Worm (Caenorhabditis elegans) whole organism, late embryonic: Measurements from ENCODE around the gene Y71H2AM.1.

Source experiments
- C38D4.7 ChIP-seq: fragments of 200-800 bp; sonication (Bioruptor generic); optimal IDR thresholded peaks from 2 replicates; lab custom pipeline; 2018; ENCODE audit warnings: mild to moderate bottlenecking, missing genetic modification characterization, moderate library complexity, missing compliant biosample characterization
- F13H6.1 ChIP-seq: sonication (generic microtip); optimal IDR thresholded peaks from 2 replicates; lab custom pipeline; 2016; ENCODE audit warnings: missing genetic modification characterization, missing compliant biosample characterization
- K02D7.2 ChIP-seq: sonication (generic microtip); optimal IDR thresholded peaks from 2 replicates; lab custom pipeline; 2017; ENCODE audit warnings: mild to moderate bottlenecking, missing genetic modification characterization, missing compliant biosample characterization
- T23F11.4 ChIP-seq: fragments of 200-800 bp; sonication (Bioruptor generic); optimal IDR thresholded peaks from 2 replicates; lab custom pipeline; 2018; ENCODE audit warnings: mild to moderate bottlenecking, missing genetic modification characterization, missing compliant biosample characterization
- Y22D7AL.16 ChIP-seq: sonication (generic microtip); optimal IDR thresholded peaks from 2 replicates; lab custom pipeline; 2016; ENCODE audit warnings: missing genetic modification characterization, missing compliant biosample characterization
- ceh-14 ChIP-seq: sonication (generic microtip); optimal IDR thresholded peaks from 2 replicates; lab custom pipeline; 2016; ENCODE audit warnings: missing genotype, missing genetic modification characterization, missing compliant biosample characterization
- ceh-19 ChIP-seq: fragments of 200-800 bp; sonication (Bioruptor generic); optimal IDR thresholded peaks from 2 replicates; lab custom pipeline; 2018; ENCODE audit warnings: mild to moderate bottlenecking, missing genetic modification characterization, missing compliant biosample characterization
- ceh-2 ChIP-seq: sonication (generic microtip); optimal IDR thresholded peaks from 2 replicates; lab custom pipeline; 2016; ENCODE audit warnings: missing genotype, missing genetic modification characterization, missing compliant biosample characterization
- ceh-24 ChIP-seq: sonication (generic microtip); optimal IDR thresholded peaks from 2 replicates; lab custom pipeline; 2016; ENCODE audit warnings: mild to moderate bottlenecking, missing genetic modification characterization, missing compliant biosample characterization
- ceh-31 ChIP-seq: sonication (generic microtip); optimal IDR thresholded peaks from 2 replicates; lab custom pipeline; 2016; ENCODE audit warnings: missing genetic modification characterization, missing compliant biosample characterization
- ceh-34 ChIP-seq: sonication (generic microtip); optimal IDR thresholded peaks from 2 replicates; lab custom pipeline; 2016; ENCODE audit warnings: mild to moderate bottlenecking, missing genetic modification characterization, missing compliant biosample characterization
- ceh-45 ChIP-seq: fragments of 200-800 bp; sonication (Bioruptor generic); IDR thresholded peaks from 2 replicates; pipeline ENCODE4 v1.3.6; 2022; ENCODE audit warnings: missing genetic modification reagents, missing genetic modification characterization, missing compliant biosample characterization
- ceh-48 ChIP-seq: sonication (generic microtip); optimal IDR thresholded peaks from 2 replicates; lab custom pipeline; 2016; ENCODE audit warnings: missing genetic modification characterization, inconsistent platforms, missing compliant biosample characterization
- che-1 ChIP-seq: sonication (generic microtip); optimal IDR thresholded peaks from 2 replicates; lab custom pipeline; 2016; ENCODE audit warnings: mild to moderate bottlenecking, missing genetic modification characterization, missing compliant biosample characterization
- elt-4 ChIP-seq: sonication (generic microtip); optimal IDR thresholded peaks from 2 replicates; lab custom pipeline; 2016; ENCODE audit warnings: missing genetic modification characterization, missing compliant biosample characterization
- ets-4 ChIP-seq: sonication (generic microtip); optimal IDR thresholded peaks from 2 replicates; lab custom pipeline; 2016; ENCODE audit warnings: missing genetic modification characterization, missing compliant biosample characterization
- eyg-1 ChIP-seq: sonication (generic microtip); optimal IDR thresholded peaks from 2 replicates; lab custom pipeline; 2016; ENCODE audit warnings: missing genotype, missing genetic modification characterization, missing compliant biosample characterization
- fax-1 ChIP-seq: sonication (generic microtip); optimal IDR thresholded peaks from 2 replicates; lab custom pipeline; 2016; ENCODE audit warnings: missing genotype, missing genetic modification characterization, missing compliant biosample characterization
- fkh-6 ChIP-seq: sonication (generic microtip); optimal IDR thresholded peaks from 2 replicates; lab custom pipeline; 2016; ENCODE audit warnings: missing genetic modification characterization, missing compliant biosample characterization
- gmeb-2 ChIP-seq: sonication (generic microtip); optimal IDR thresholded peaks from 2 replicates; lab custom pipeline; 2016; ENCODE audit warnings: missing genetic modification characterization, inconsistent platforms, missing compliant biosample characterization
- hlh-13 ChIP-seq: fragments of 200-800 bp; sonication (Bioruptor generic); optimal IDR thresholded peaks from 2 replicates; lab custom pipeline; 2018; ENCODE audit warnings: mild to moderate bottlenecking, missing genetic modification characterization, missing compliant biosample characterization
- hlh-30 ChIP-seq: sonication (generic microtip); optimal IDR thresholded peaks from 2 replicates; lab custom pipeline; 2017; ENCODE audit warnings: antibody characterized with exemption, missing genetic modification characterization, missing compliant biosample characterization; ENCODE audit not compliant: insufficient read depth
- hlh-6 ChIP-seq: sonication (generic microtip); optimal IDR thresholded peaks from 2 replicates; lab custom pipeline; 2016; ENCODE audit warnings: missing genotype, missing genetic modification characterization, missing compliant biosample characterization
- hlh-8 ChIP-seq: sonication (generic microtip); optimal IDR thresholded peaks from 2 replicates; lab custom pipeline; 2016; ENCODE audit warnings: missing genotype, missing genetic modification characterization, missing compliant biosample characterization
- lim-6 ChIP-seq: sonication (generic microtip); optimal IDR thresholded peaks from 2 replicates; lab custom pipeline; 2016; ENCODE audit warnings: missing genetic modification characterization, missing compliant biosample characterization
- lin-11 ChIP-seq: fragments of 200-800 bp; sonication (Bioruptor generic); optimal IDR thresholded peaks from 2 replicates; lab custom pipeline; 2018; ENCODE audit warnings: mild to moderate bottlenecking, missing genetic modification characterization, missing compliant biosample characterization
- nfya-1 ChIP-seq: sonication (generic microtip); optimal IDR thresholded peaks from 2 replicates; lab custom pipeline; 2017; ENCODE audit warnings: missing genetic modification characterization, mild to moderate bottlenecking, missing compliant biosample characterization, antibody characterized with exemption, moderate library complexity
- nhr-11 ChIP-seq: fragments of 150-350 bp; optimal IDR thresholded peaks from 2 replicates; lab custom pipeline; 2014; ENCODE audit warnings: missing biosample characterization, missing genetic modification characterization
- npax-4 ChIP-seq: sonication (generic microtip); optimal IDR thresholded peaks from 2 replicates; lab custom pipeline; 2016; ENCODE audit warnings: missing genetic modification characterization, missing compliant biosample characterization
- odd-2 ChIP-seq: sonication (generic microtip); optimal IDR thresholded peaks from 2 replicates; lab custom pipeline; 2017; ENCODE audit warnings: antibody characterized with exemption, mild to moderate bottlenecking, missing genetic modification characterization, missing compliant biosample characterization
- pax-1 ChIP-seq: fragments of 150-350 bp; optimal IDR thresholded peaks from 2 replicates; lab custom pipeline; 2014; ENCODE audit warnings: missing biosample characterization, missing genetic modification characterization
- pros-1 ChIP-seq: fragments of 150-350 bp; optimal IDR thresholded peaks from 2 replicates; lab custom pipeline; 2014; ENCODE audit warnings: missing biosample characterization, missing genetic modification reagents, missing genetic modification characterization
- ref-2 ChIP-seq: sonication (generic microtip); optimal IDR thresholded peaks from 2 replicates; lab custom pipeline; 2016; ENCODE audit warnings: missing genetic modification characterization, missing compliant biosample characterization
- sdc-2 ChIP-seq: sonication (generic microtip); optimal IDR thresholded peaks from 2 replicates; lab custom pipeline; 2016; ENCODE audit warnings: missing genotype, missing genetic modification characterization, missing compliant biosample characterization
- syd-9 ChIP-seq: sonication (generic microtip); optimal IDR thresholded peaks from 2 replicates; lab custom pipeline; 2016; ENCODE audit warnings: mild to moderate bottlenecking, missing genetic modification characterization, moderate library complexity, missing compliant biosample characterization
- tbx-2 ChIP-seq: sonication (generic microtip); optimal IDR thresholded peaks from 2 replicates; lab custom pipeline; 2016; ENCODE audit warnings: missing genetic modification characterization, missing compliant biosample characterization
- tbx-7 ChIP-seq: sonication (generic microtip); optimal IDR thresholded peaks from 2 replicates; lab custom pipeline; 2016; ENCODE audit warnings: missing genotype, missing genetic modification characterization, missing compliant biosample characterization
- ttx-3 ChIP-seq: sonication (generic microtip); optimal IDR thresholded peaks from 2 replicates; lab custom pipeline; 2016; ENCODE audit warnings: missing genetic modification reagents, missing genetic modification characterization, missing compliant biosample characterization
- unc-3 ChIP-seq, 2 experiments: fragments of 200-800 bp in 1 of 2; sonication (Bioruptor generic) in 1 of 2; sonication (generic microtip) in 1 of 2; conservative IDR thresholded peaks in 1 of 2; optimal IDR thresholded peaks in 1 of 2; 2 replicates each; pipeline versions ENCODE4 v1.3.6 to Lab custom; 2016 to 2022; ENCODE audit warnings: missing compliant biosample characterization in 2 of 2, missing genetic modification characterization in 2 of 2, missing genetic modification reagents in 1 of 2
- unc-42 ChIP-seq: sonication (generic microtip); optimal IDR thresholded peaks from 2 replicates; lab custom pipeline; 2016; ENCODE audit warnings: missing genotype, missing genetic modification characterization, missing compliant biosample characterization
- unc-55 ChIP-seq: sonication (generic microtip); optimal IDR thresholded peaks from 2 replicates; lab custom pipeline; 2017; ENCODE audit warnings: missing biosample characterization, missing genetic modification reagents, missing genetic modification characterization
- unc-86 ChIP-seq: sonication (generic microtip); optimal IDR thresholded peaks from 2 replicates; lab custom pipeline; 2016; ENCODE audit warnings: missing genetic modification characterization, missing compliant biosample characterization
- ztf-16 ChIP-seq: sonication (generic microtip); optimal IDR thresholded peaks from 2 replicates; lab custom pipeline; 2017; ENCODE audit warnings: missing genetic modification characterization, missing compliant biosample characterization

The Y71H2AM.1 gene

ce11 chrIII:2826770-2827169 lies at the start of gene Y71H2AM.1:
Y71H2AM.1 (plus strand) TSS chrIII:2827070.
- TF ChIP-seq ztf-16, result no peak
- no peak for TF ChIP-seq syd-9 (tag; lab: Kevin White, UChicago)
- TF ChIP-seq hlh-30 (tag; lab: Kevin White, UChicago), result no peak
- no peak for TF ChIP-seq ceh-2 (tag; lab: Kevin White, UChicago)
- no peak for TF ChIP-seq ceh-45 (GFP tag; lab: Robert Waterston, UW)
- no peak for TF ChIP-seq nhr-11 (tag; lab: Kevin White, UChicago)
- TF ChIP-seq ref-2 (tag; lab: Kevin White, UChicago), result no peak
- no peak for TF ChIP-seq ceh-34 (tag; lab: Kevin White, UChicago)
- no peak for TF ChIP-seq lim-6 (tag; lab: Kevin White, UChicago)
- TF ChIP-seq C38D4.7 (GFP tag; lab: Kevin White, UChicago), result no peak
- TF ChIP-seq tbx-7, result no peak
- TF ChIP-seq odd-2 (tag; lab: Kevin White, UChicago), result no peak

DNA sequence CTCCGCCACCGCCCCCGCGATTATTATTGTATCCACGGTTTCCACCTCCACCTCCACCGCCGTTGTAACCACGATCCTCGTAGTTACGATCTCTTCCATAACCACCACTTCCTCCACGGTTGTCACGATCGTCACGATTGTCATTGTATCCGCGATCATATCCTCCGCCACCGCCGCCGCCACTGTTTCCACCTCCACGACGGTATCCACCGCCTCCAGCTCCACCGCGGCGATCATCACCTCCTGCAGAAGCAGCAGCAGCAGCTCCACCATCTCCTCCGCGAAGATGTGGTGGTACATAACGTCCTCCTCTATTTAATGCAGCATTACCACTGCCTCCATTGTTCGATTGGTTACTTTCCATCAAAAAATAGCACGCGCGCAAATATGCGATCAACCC lies 48.2 kb upstream of the Y71H2AM.1 start, which contains the start of gene laf-1:
Gene laf-1 (minus strand): TSS at position 399 of the 400 bp plus-strand sequence.
- TF ChIP-seq elt-4 (tag; lab: Kevin White, UChicago) (peak; percentile 59), ttx-3 (tag; lab: Kevin White, UChicago) (no peak)

DNA sequence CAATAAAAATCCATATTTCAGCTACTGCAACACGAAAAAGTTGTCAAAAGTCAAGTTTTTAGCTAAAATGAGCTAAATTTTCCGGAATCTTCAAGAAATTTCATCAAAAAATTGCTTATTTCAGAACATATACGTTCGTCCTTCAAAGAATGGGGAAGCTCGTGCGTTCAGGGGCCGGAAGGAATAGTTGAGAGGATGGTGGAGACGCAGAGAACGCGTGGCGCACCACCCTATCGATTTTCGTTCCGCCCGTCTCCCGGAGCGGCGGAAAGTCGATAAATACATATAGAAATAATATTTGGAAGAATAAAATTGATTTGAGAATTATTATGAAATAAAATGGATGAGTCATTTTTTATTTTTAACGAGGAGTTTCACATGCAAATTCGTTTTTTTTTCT lies 46.6 kb upstream of the Y71H2AM.1 start:
- no peak for TF ChIP-seq unc-86
- TF ChIP-seq ceh-48 (tag; lab: Kevin White, UChicago), result peak; percentile 99

ce11 chrIII:2780793-2781192 lies 46.1 kb upstream of the Y71H2AM.1 start, which contains the start of gene Y71H2AM.6:
Y71H2AM.6 (plus strand) TSS chrIII:2781056.
- TF ChIP-seq ceh-24 (no peak), nfya-1 (tag; lab: Kevin White, UChicago) (peak; percentile 15)

- TF ChIP-seq ets-4 (tag; lab: Kevin White, UChicago) (no peak), ceh-14 (tag; lab: Kevin White, UChicago) (no peak), K02D7.2 (tag; lab: Kevin White, UChicago) (no peak), hlh-6 (tag; lab: Kevin White, UChicago) (no peak), hlh-30 (tag; lab: Kevin White, UChicago) (no peak), che-1 (tag; lab: Kevin White, UChicago) (no peak), unc-42 (no peak), ceh-24 (no peak), ceh-19 (GFP tag; lab: Kevin White, UChicago) (no peak), hlh-13 (GFP tag; lab: Kevin White, UChicago) (no peak), pros-1 (no peak), eyg-1 (tag; lab: Kevin White, UChicago) (no peak), fax-1 (tag; lab: Kevin White, UChicago) (no peak)
These were observed 45.0 kb upstream of the Y71H2AM.1 start for ce11 chrIII:2781833-2782232.

- TF ChIP-seq lim-6 (tag; lab: Kevin White, UChicago) (peak; percentile 67), unc-3 (GFP tag; conservative IDR thresholded peaks at IDR 0.05; lab: Robert Waterston, UW) (peak; percentile 39; the same call in 1 of the 2 replicates), unc-3 (tag; optimal IDR thresholded peaks at IDR 0.05; lab: Kevin White, UChicago) (peak; percentile 53), fkh-6 (no peak), pros-1 (peak; percentile 17), pax-1 (tag; lab: Kevin White, UChicago) (peak; percentile 62), tbx-2 (peak; percentile 88), sdc-2 (tag; lab: Kevin White, UChicago) (no peak), Y22D7AL.16 (tag; lab: Kevin White, UChicago) (no peak), ceh-31 (tag; lab: Kevin White, UChicago) (peak; percentile 91), ceh-24 (no peak), hlh-8 (tag; lab: Kevin White, UChicago) (no peak), unc-42 (peak; percentile 96), gmeb-2 (no peak), T23F11.4 (GFP tag; lab: Kevin White, UChicago) (no peak), lin-11 (tag; lab: Kevin White, UChicago) (no peak), ceh-34 (tag; lab: Kevin White, UChicago) (peak; percentile 90), ets-4 (tag; lab: Kevin White, UChicago) (peak; percentile 79), ttx-3 (tag; lab: Kevin White, UChicago) (no peak), npax-4 (no peak), F13H6.1 (tag; lab: Kevin White, UChicago) (peak; percentile 13), unc-55 (peak; percentile 50)
These were observed 41.0 kb upstream of the Y71H2AM.1 start, which contains the start of gene Y71H2AM.20 for ce11 chrIII:2785840-2786239. Y71H2AM.20 (minus strand) TSS chrIII:2785948.
